Worm (Caenorhabditis elegans) whole organism, L2 larva: ENCODE measurements around the gene srh-8.

ENCODE experiments used
- ama-1 ChIP-seq: fragments of 150-350 bp; optimal IDR thresholded peaks from 2 replicates; lab custom pipeline; 2018; ENCODE audit warnings: inconsistent platforms
- ceh-82 ChIP-seq: fragments of 150-350 bp; optimal IDR thresholded peaks from 2 replicates; lab custom pipeline; 2014; ENCODE audit warnings: missing biosample characterization, missing genetic modification characterization
- egl-27 ChIP-seq: sonication (generic microtip); optimal IDR thresholded peaks from 3 replicates; lab custom pipeline; 2017; ENCODE audit warnings: missing biosample characterization, missing genetic modification reagents, missing genetic modification characterization
- nhr-25 ChIP-seq: fragments of 150-350 bp; sonication (generic microtip); optimal IDR thresholded peaks from 3 replicates; lab custom pipeline; 2014; ENCODE audit warnings: missing biosample characterization, missing genetic modification characterization
- sma-9 ChIP-seq, 2 experiments: fragments of 150-350 bp in 1 of 2; sonication (generic microtip) in 1 of 2; optimal IDR thresholded peaks; 2 replicates each; lab custom pipeline; 2014 to 2016; ENCODE audit warnings: missing genetic modification characterization in 2 of 2, mild to moderate bottlenecking in 1 of 2, missing biosample characterization in 1 of 2, missing compliant biosample characterization in 1 of 2, missing genetic modification reagents in 1 of 2, moderate library complexity in 1 of 2
- ztf-4 ChIP-seq: fragments of 150-350 bp; optimal IDR thresholded peaks from 2 replicates; lab custom pipeline; 2014; ENCODE audit warnings: missing biosample characterization, missing genetic modification characterization

DNA sequence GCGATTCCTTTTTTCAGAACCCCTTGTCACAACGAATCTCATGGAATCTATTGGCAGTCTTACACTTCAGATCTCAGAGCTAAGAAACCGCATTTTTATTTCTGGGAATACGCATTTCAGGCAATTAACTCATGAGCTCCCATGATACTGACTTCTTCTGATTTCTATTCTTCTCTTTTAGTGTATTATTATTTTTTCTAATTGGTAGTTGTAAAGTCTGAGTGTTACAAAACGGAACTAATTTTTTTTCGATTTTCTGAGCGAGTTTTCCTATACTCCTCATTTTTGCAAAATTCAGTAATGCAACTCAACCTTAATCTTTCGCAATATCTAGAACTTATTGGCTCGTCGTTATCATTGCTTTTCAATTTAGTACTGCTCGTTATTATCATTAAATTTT, 31.0 kb upstream of the srh-8 start, which contains the start of gene str-82:
- no peak for TF ChIP-seq ceh-82 (tag; lab: Kevin White, UChicago)
- no peak for TF ChIP-seq ama-1 (lab: Kevin White, UChicago)
- no peak for TF ChIP-seq egl-27
- TF ChIP-seq ztf-4 (tag; lab: Kevin White, UChicago): no peak
- TF ChIP-seq nhr-25 (tag; lab: Kevin White, UChicago): no peak
- no peak for TF ChIP-seq sma-9 (GFP tag; optimal IDR thresholded peaks at IDR 0.05; lab: Kevin White, UChicago)
- TF ChIP-seq sma-9 (tag; optimal IDR thresholded peaks at IDR 0.05; lab: Kevin White, UChicago): no peak
